Worm (Caenorhabditis elegans) whole organism, L3 larva: ENCODE measurements around the gene C43C3.4.

Experiments used
- R02D3.7 ChIP-seq: fragments of 150-350 bp; optimal IDR thresholded peaks from 2 replicates; lab custom pipeline; 2014; ENCODE audit warnings: missing biosample characterization, missing genetic modification characterization
- ZK546.5 ChIP-seq: sonication (generic microtip); optimal IDR thresholded peaks from 2 replicates; lab custom pipeline; 2017; ENCODE audit warnings: missing biosample characterization, missing genetic modification characterization
- ama-1 ChIP-seq: fragments of 150-350 bp; optimal IDR thresholded peaks from 2 replicates; lab custom pipeline; 2018
- ceh-16 ChIP-seq: sonication (generic microtip); optimal IDR thresholded peaks from 2 replicates; lab custom pipeline; 2017; ENCODE audit warnings: missing biosample characterization, missing genetic modification characterization
- ceh-28 ChIP-seq: fragments of 150-350 bp; optimal IDR thresholded peaks from 2 replicates; lab custom pipeline; 2014; ENCODE audit warnings: missing biosample characterization, missing genetic modification reagents, missing genetic modification characterization
- ceh-82 ChIP-seq: fragments of 150-350 bp; optimal IDR thresholded peaks from 2 replicates; lab custom pipeline; 2014; ENCODE audit warnings: missing biosample characterization, missing genetic modification characterization
- ceh-9 ChIP-seq: sonication (generic microtip); optimal IDR thresholded peaks from 2 replicates; lab custom pipeline; 2018; ENCODE audit warnings: missing biosample characterization, missing genetic modification characterization
- egl-27 ChIP-seq: sonication (generic microtip); optimal IDR thresholded peaks from 4 replicates; lab custom pipeline; 2017; ENCODE audit warnings: missing biosample characterization, missing genetic modification reagents, missing genetic modification characterization
- egl-5 ChIP-seq: fragments of 150-350 bp; optimal IDR thresholded peaks from 2 replicates; lab custom pipeline; 2017; ENCODE audit warnings: missing biosample characterization, missing genetic modification reagents, missing genetic modification characterization, inconsistent platforms
- elt-1 ChIP-seq: fragments of 150-350 bp; optimal IDR thresholded peaks from 2 replicates; lab custom pipeline; 2014; ENCODE audit warnings: missing biosample characterization, missing genetic modification characterization
- elt-2 ChIP-seq: sonication (generic microtip); optimal IDR thresholded peaks from 2 replicates; lab custom pipeline; 2016; ENCODE audit warnings: missing genetic modification reagents, mild to moderate bottlenecking, missing genetic modification characterization, missing compliant biosample characterization
- elt-3 ChIP-seq, 3 experiments: fragments of 150-350 bp in 1 of 3; sonication (generic microtip) in 2 of 3; optimal IDR thresholded peaks; 2 replicates in 2 of 3; 4 replicates in 1 of 3; lab custom pipeline; 2014 to 2017; ENCODE audit warnings: missing biosample characterization in 3 of 3, missing genetic modification characterization in 3 of 3
- fkh-10 ChIP-seq: sonication (generic microtip); optimal IDR thresholded peaks from 2 replicates; lab custom pipeline; 2017; ENCODE audit warnings: missing biosample characterization, missing genetic modification reagents, missing genetic modification characterization
- fkh-2 ChIP-seq: fragments of 150-350 bp; optimal IDR thresholded peaks from 2 replicates; lab custom pipeline; 2014; ENCODE audit warnings: missing biosample characterization, missing genetic modification reagents, missing genetic modification characterization
- fos-1 ChIP-seq: fragments of 150-350 bp; optimal IDR thresholded peaks from 2 replicates; lab custom pipeline; 2014; ENCODE audit warnings: missing biosample characterization, missing genetic modification characterization
- jun-1 ChIP-seq: fragments of 150-350 bp; optimal IDR thresholded peaks from 2 replicates; lab custom pipeline; 2014; ENCODE audit warnings: missing biosample characterization, missing genetic modification reagents, missing genetic modification characterization
- lin-39 ChIP-seq: fragments of 150-350 bp; optimal IDR thresholded peaks from 2 replicates; lab custom pipeline; 2018; ENCODE audit warnings: missing biosample characterization, missing genetic modification reagents, missing genetic modification characterization
- nfya-1 ChIP-seq: sonication (generic microtip); optimal IDR thresholded peaks from 2 replicates; lab custom pipeline; 2017; ENCODE audit warnings: missing genetic modification characterization, mild to moderate bottlenecking, missing compliant biosample characterization, antibody characterized with exemption, moderate library complexity; ENCODE audit not compliant: insufficient read depth
- nhr-12 ChIP-seq: fragments of 150-350 bp; optimal IDR thresholded peaks from 2 replicates; lab custom pipeline; 2014; ENCODE audit warnings: missing biosample characterization, missing genetic modification characterization
- nhr-23 ChIP-seq: fragments of 150-350 bp; optimal IDR thresholded peaks from 2 replicates; lab custom pipeline; 2014; ENCODE audit warnings: missing biosample characterization, missing genetic modification reagents, missing genetic modification characterization
- nhr-237 ChIP-seq: fragments of 150-350 bp; optimal IDR thresholded peaks from 2 replicates; lab custom pipeline; 2014; ENCODE audit warnings: missing biosample characterization, missing genetic modification characterization
- nhr-25 ChIP-seq: sonication (generic microtip); optimal IDR thresholded peaks from 2 replicates; lab custom pipeline; 2017; ENCODE audit warnings: missing biosample characterization, missing genetic modification characterization
- nhr-28 ChIP-seq: fragments of 150-350 bp; optimal IDR thresholded peaks from 2 replicates; lab custom pipeline; 2014; ENCODE audit warnings: missing biosample characterization, missing genetic modification characterization
- nhr-43 ChIP-seq: sonication (generic microtip); optimal IDR thresholded peaks from 2 replicates; lab custom pipeline; 2016; ENCODE audit warnings: mild to moderate bottlenecking, missing genetic modification characterization, missing compliant biosample characterization; ENCODE audit not compliant: poor library complexity, severe bottlenecking
- nhr-67 ChIP-seq: fragments of 150-350 bp; optimal IDR thresholded peaks from 2 replicates; lab custom pipeline; 2014; ENCODE audit warnings: missing biosample characterization, missing genetic modification characterization
- nhr-76 ChIP-seq: fragments of 150-350 bp; sonication (generic microtip); optimal IDR thresholded peaks from 5 replicates; lab custom pipeline; 2014; ENCODE audit warnings: missing biosample characterization, missing genetic modification characterization
- nhr-77 ChIP-seq: fragments of 150-350 bp; optimal IDR thresholded peaks from 2 replicates; lab custom pipeline; 2014; ENCODE audit warnings: missing biosample characterization, missing genetic modification characterization
- pha-4 ChIP-seq: fragments of 150-350 bp; optimal IDR thresholded peaks from 2 replicates; lab custom pipeline; 2014; ENCODE audit warnings: missing biosample characterization, missing genetic modification reagents, missing genetic modification characterization
- pqm-1 ChIP-seq: fragments of 150-350 bp; optimal IDR thresholded peaks from 2 replicates; lab custom pipeline; 2017; ENCODE audit warnings: missing biosample characterization, missing genetic modification characterization, inconsistent platforms
- skn-1 ChIP-seq: fragments of 150-350 bp; optimal IDR thresholded peaks from 2 replicates; lab custom pipeline; 2014; ENCODE audit warnings: missing biosample characterization, missing genetic modification characterization
- snpc-4 ChIP-seq: fragments of 150-350 bp; optimal IDR thresholded peaks from 2 replicates; lab custom pipeline; 2014; ENCODE audit warnings: missing biosample characterization, missing genetic modification characterization
- unc-39 ChIP-seq: sonication (generic microtip); optimal IDR thresholded peaks from 4 replicates; lab custom pipeline; 2017; ENCODE audit warnings: missing biosample characterization, missing genetic modification characterization
- unc-62 ChIP-seq: fragments of 150-350 bp; sonication (generic microtip); optimal IDR thresholded peaks from 4 replicates; lab custom pipeline; 2014; ENCODE audit warnings: missing biosample characterization, missing genetic modification reagents, missing genetic modification characterization
- zag-1 ChIP-seq: fragments of 150-350 bp; optimal IDR thresholded peaks from 2 replicates; lab custom pipeline; 2014; ENCODE audit warnings: missing biosample characterization, missing genetic modification characterization
- ztf-11 ChIP-seq: fragments of 150-350 bp; optimal IDR thresholded peaks from 2 replicates; lab custom pipeline; 2014; ENCODE audit warnings: missing biosample characterization, missing genetic modification characterization
- ztf-4 ChIP-seq: fragments of 150-350 bp; optimal IDR thresholded peaks from 2 replicates; lab custom pipeline; 2014; ENCODE audit warnings: missing biosample characterization, missing genetic modification characterization

The C43C3.4 gene

ce11 chrX:9668554-9668953, 6.1 kb downstream of the C43C3.4 start, which contains the start of gene T14B1.1:
T14B1.1 (minus strand) TSS chrX:9668723.
- TF ChIP-seq nhr-67 (tag; lab: Kevin White, UChicago) (no peak), nfya-1 (tag; lab: Kevin White, UChicago) (peak; percentile 61), lin-39 (tag; lab: Kevin White, UChicago) (peak; percentile 82), nhr-76 (tag; lab: Kevin White, UChicago) (no peak), fkh-10 (GFP tag; lab: Kevin White, UChicago) (peak; percentile 61), fos-1 (no peak), ztf-11 (no peak), zag-1 (tag; lab: Kevin White, UChicago) (no peak), nhr-23 (tag; lab: Kevin White, UChicago) (no peak)

ce11 chrX:9667391-9667790, 7.3 kb downstream of the C43C3.4 start:
- no peak for TF ChIP-seq skn-1
- no peak for TF ChIP-seq nhr-12
- TF ChIP-seq nhr-67 (tag; lab: Kevin White, UChicago): no peak
- TF ChIP-seq ceh-28 (tag; lab: Kevin White, UChicago): peak; percentile 30
- TF ChIP-seq zag-1 (tag; lab: Kevin White, UChicago): no peak
- TF ChIP-seq fkh-10 (GFP tag; lab: Kevin White, UChicago): peak; percentile 20
- no peak for TF ChIP-seq nhr-28 (tag; lab: Kevin White, UChicago)
- TF ChIP-seq ceh-9 (tag; lab: Kevin White, UChicago): no peak
- no peak for TF ChIP-seq egl-5
- no peak for TF ChIP-seq lin-39 (tag; lab: Kevin White, UChicago)
- TF ChIP-seq fkh-2 (tag; lab: Kevin White, UChicago): no peak
- TF ChIP-seq ceh-16: no peak
- peak; percentile 49 for TF ChIP-seq unc-62 (GFP tag; lab: Kevin White, UChicago)
- TF ChIP-seq nhr-23 (tag; lab: Kevin White, UChicago): peak; percentile 50
- TF ChIP-seq pqm-1 (tag; lab: Kevin White, UChicago): no peak
- TF ChIP-seq ZK546.5 (tag; lab: Kevin White, UChicago): no peak
- peak; percentile 11 for TF ChIP-seq R02D3.7
- TF ChIP-seq nhr-25 (tag; lab: Kevin White, UChicago): peak; percentile 15
- no peak for TF ChIP-seq elt-2 (tag; lab: Kevin White, UChicago)
- no peak for TF ChIP-seq ceh-82 (tag; lab: Kevin White, UChicago)
- peak; percentile 17 for TF ChIP-seq nhr-43 (tag; lab: Kevin White, UChicago)
- no peak for TF ChIP-seq unc-39 (tag; lab: Kevin White, UChicago)
- TF ChIP-seq elt-1 (tag; lab: Kevin White, UChicago): peak; percentile 68
- TF ChIP-seq nhr-237 (tag; lab: Kevin White, UChicago): no peak

ce11 chrX:9665944-9666343, 8.8 kb downstream of the C43C3.4 start:
- TF ChIP-seq snpc-4 (tag; lab: Kevin White, UChicago) (no peak), ztf-11 (no peak), nhr-23 (tag; lab: Kevin White, UChicago) (no peak), egl-27 (no peak), ceh-28 (tag; lab: Kevin White, UChicago) (no peak), egl-5 (no peak), ceh-16 (no peak), ama-1 (no peak)

ce11 chrX:9656772-9657171, 17.9 kb downstream of the C43C3.4 start:
- TF ChIP-seq jun-1 (tag; lab: Kevin White, UChicago) (no peak), nhr-12 (no peak), ztf-4 (tag; lab: Kevin White, UChicago) (no peak), ceh-9 (tag; lab: Kevin White, UChicago) (no peak), nhr-67 (tag; lab: Kevin White, UChicago) (no peak), nhr-25 (tag; lab: Kevin White, UChicago) (no peak), lin-39 (tag; lab: Kevin White, UChicago) (no peak), ceh-82 (tag; lab: Kevin White, UChicago) (no peak), fos-1 (no peak), nhr-23 (tag; lab: Kevin White, UChicago) (no peak), pha-4 (tag; lab: Kevin White, UChicago) (no peak), unc-39 (tag; lab: Kevin White, UChicago) (no peak), nhr-77 (tag; lab: Kevin White, UChicago) (no peak), fkh-2 (tag; lab: Kevin White, UChicago) (no peak), egl-27 (no peak), elt-2 (tag; lab: Kevin White, UChicago) (no peak), ama-1 (no peak), elt-3 (tag; optimal IDR thresholded peaks at IDR 0.05; lab: Kevin White, UChicago) (no peak)
